Worm (Caenorhabditis elegans) whole organism, L2 larva: ENCODE data around the gene C08F1.12.
"Not testable (repeated sequence)": the region's sequence is repeated elsewhere in the genome, so short reads cannot be mapped to it uniquely, and the experiment has no call there.

ENCODE experiments used
- C34F6.9 ChIP-seq: fragments of 150-350 bp; optimal IDR thresholded peaks from 2 replicates; lab custom pipeline; 2014; ENCODE audit warnings: missing biosample characterization, missing genetic modification characterization
- F13H6.1 ChIP-seq: sonication (generic microtip); optimal IDR thresholded peaks from 2 replicates; lab custom pipeline; 2016; ENCODE audit warnings: missing genetic modification characterization, missing compliant biosample characterization
- Y55F3AM.14 ChIP-seq: fragments of 200-800 bp; sonication (Bioruptor generic); optimal IDR thresholded peaks from 2 replicates; lab custom pipeline; 2018; ENCODE audit warnings: mild to moderate bottlenecking, missing genetic modification characterization, missing compliant biosample characterization
- ZK546.5 ChIP-seq: sonication (generic microtip); optimal IDR thresholded peaks from 2 replicates; lab custom pipeline; 2017; ENCODE audit warnings: missing biosample characterization, missing genetic modification characterization
- alr-1 ChIP-seq: fragments of 150-350 bp; optimal IDR thresholded peaks from 2 replicates; lab custom pipeline; 2014; ENCODE audit warnings: missing biosample characterization, missing genetic modification characterization
- aly-2 ChIP-seq: fragments of 150-350 bp; optimal IDR thresholded peaks from 2 replicates; lab custom pipeline; 2014; ENCODE audit warnings: missing biosample characterization, missing genetic modification characterization
- ama-1 ChIP-seq: fragments of 150-350 bp; optimal IDR thresholded peaks from 2 replicates; lab custom pipeline; 2018; ENCODE audit warnings: inconsistent platforms
- ceh-16 ChIP-seq: fragments of 150-350 bp; optimal IDR thresholded peaks from 2 replicates; lab custom pipeline; 2014; ENCODE audit warnings: missing biosample characterization, missing genetic modification characterization
- ceh-82 ChIP-seq: fragments of 150-350 bp; optimal IDR thresholded peaks from 2 replicates; lab custom pipeline; 2014; ENCODE audit warnings: missing biosample characterization, missing genetic modification characterization
- crh-2 ChIP-seq: sonication (generic microtip); optimal IDR thresholded peaks from 2 replicates; lab custom pipeline; 2017; ENCODE audit warnings: missing biosample characterization, missing genetic modification characterization
- dmd-4 ChIP-seq: sonication (generic microtip); optimal IDR thresholded peaks from 2 replicates; lab custom pipeline; 2017; ENCODE audit warnings: missing biosample characterization, missing genetic modification characterization
- egl-27 ChIP-seq: sonication (generic microtip); optimal IDR thresholded peaks from 3 replicates; lab custom pipeline; 2017; ENCODE audit warnings: missing biosample characterization, missing genetic modification reagents, missing genetic modification characterization
- elt-3 ChIP-seq: sonication (generic microtip); optimal IDR thresholded peaks from 2 replicates; lab custom pipeline; 2017; ENCODE audit warnings: missing biosample characterization, missing genetic modification characterization
- fos-1 ChIP-seq: fragments of 150-350 bp; optimal IDR thresholded peaks from 2 replicates; lab custom pipeline; 2014; ENCODE audit warnings: missing biosample characterization, missing genetic modification characterization
- lin-11 ChIP-seq: fragments of 150-350 bp; sonication (generic microtip); optimal IDR thresholded peaks from 2 replicates; lab custom pipeline; 2014; ENCODE audit warnings: missing biosample characterization, missing genetic modification characterization, inconsistent platforms, mixed read lengths
- lin-13 ChIP-seq: fragments of 150-350 bp; optimal IDR thresholded peaks from 2 replicates; lab custom pipeline; 2014; ENCODE audit warnings: missing biosample characterization, missing genetic modification reagents, missing genetic modification characterization
- lin-39 ChIP-seq: fragments of 150-350 bp; optimal IDR thresholded peaks from 2 replicates; lab custom pipeline; 2014; ENCODE audit warnings: missing biosample characterization, missing genetic modification reagents, missing genetic modification characterization
- mab-5 ChIP-seq: fragments of 150-350 bp; optimal IDR thresholded peaks from 2 replicates; lab custom pipeline; 2014; ENCODE audit warnings: missing biosample characterization, missing genetic modification characterization
- mbf-1 ChIP-seq: sonication (generic microtip); optimal IDR thresholded peaks from 2 replicates; lab custom pipeline; 2017; ENCODE audit warnings: missing biosample characterization, missing genetic modification characterization
- mdl-1 ChIP-seq, 2 experiments: fragments of 150-350 bp in 1 of 2; sonication (generic microtip) in 1 of 2; optimal IDR thresholded peaks; 2 replicates each; lab custom pipeline; 2017; ENCODE audit warnings: missing biosample characterization in 2 of 2, missing genetic modification characterization in 2 of 2
- nhr-10 ChIP-seq: sonication (generic microtip); optimal IDR thresholded peaks from 2 replicates; lab custom pipeline; 2017; ENCODE audit warnings: missing biosample characterization, missing genetic modification characterization
- nhr-129 ChIP-seq: fragments of 150-350 bp; optimal IDR thresholded peaks from 2 replicates; lab custom pipeline; 2014; ENCODE audit warnings: missing biosample characterization, missing genetic modification characterization
- nhr-21 ChIP-seq: fragments of 150-350 bp; optimal IDR thresholded peaks from 2 replicates; lab custom pipeline; 2014; ENCODE audit warnings: missing biosample characterization, missing genetic modification characterization
- nhr-6 ChIP-seq: fragments of 150-350 bp; optimal IDR thresholded peaks from 2 replicates; lab custom pipeline; 2014; ENCODE audit warnings: missing biosample characterization, missing genetic modification characterization
- nhr-77 ChIP-seq: fragments of 150-350 bp; optimal IDR thresholded peaks from 2 replicates; lab custom pipeline; 2014; ENCODE audit warnings: missing biosample characterization, missing genetic modification characterization
- sem-4 ChIP-seq: fragments of 150-350 bp; optimal IDR thresholded peaks from 2 replicates; lab custom pipeline; 2014; ENCODE audit warnings: missing biosample characterization, missing genetic modification reagents, missing genetic modification characterization
- skn-1 ChIP-seq: sonication (generic microtip); optimal IDR thresholded peaks from 2 replicates; lab custom pipeline; 2017; ENCODE audit warnings: missing biosample characterization, missing genetic modification characterization
- sma-3 ChIP-seq: sonication (generic microtip); optimal IDR thresholded peaks from 2 replicates; lab custom pipeline; 2016; ENCODE audit warnings: missing genetic modification reagents, missing genetic modification characterization, missing compliant biosample characterization
- sma-9 ChIP-seq, 2 experiments: fragments of 150-350 bp in 1 of 2; sonication (generic microtip) in 1 of 2; optimal IDR thresholded peaks; 2 replicates each; lab custom pipeline; 2014 to 2016; ENCODE audit warnings: missing genetic modification characterization in 2 of 2, mild to moderate bottlenecking in 1 of 2, missing biosample characterization in 1 of 2, missing compliant biosample characterization in 1 of 2, missing genetic modification reagents in 1 of 2, moderate library complexity in 1 of 2
- snpc-4 ChIP-seq: fragments of 150-350 bp; optimal IDR thresholded peaks from 2 replicates; lab custom pipeline; 2014; ENCODE audit warnings: missing biosample characterization, missing genetic modification characterization
- unc-39 ChIP-seq: fragments of 150-350 bp; optimal IDR thresholded peaks from 2 replicates; lab custom pipeline; 2014; ENCODE audit warnings: missing biosample characterization, missing genetic modification characterization
- zag-1 ChIP-seq: fragments of 150-350 bp; optimal IDR thresholded peaks from 2 replicates; lab custom pipeline; 2014; ENCODE audit warnings: missing biosample characterization, missing genetic modification characterization
- ztf-4 ChIP-seq: fragments of 150-350 bp; optimal IDR thresholded peaks from 2 replicates; lab custom pipeline; 2014; ENCODE audit warnings: missing biosample characterization, missing genetic modification characterization

The C08F1.12 gene

ce11 chrII:1786209-1786608, 20.0 kb downstream of the C08F1.12 start, which contains the start of gene C08F1.10:
C08F1.10 (minus strand) TSS chrII:1786309.
- no peak for TF ChIP-seq mab-5
- no peak for TF ChIP-seq zag-1 (tag; lab: Kevin White, UChicago)
- no peak for TF ChIP-seq ceh-16 (tag; lab: Kevin White, UChicago)
- TF ChIP-seq nhr-21 = no peak
- TF ChIP-seq lin-11 (tag; lab: Kevin White, UChicago) = no peak
- TF ChIP-seq lin-39 (tag; lab: Kevin White, UChicago) = no peak
- no peak for TF ChIP-seq alr-1
- TF ChIP-seq ama-1 (lab: Kevin White, UChicago) = no peak
- no peak for TF ChIP-seq ZK546.5 (tag; lab: Kevin White, UChicago)
- no peak for TF ChIP-seq nhr-77 (tag; lab: Kevin White, UChicago)
- TF ChIP-seq sma-3 = no peak
- no peak for TF ChIP-seq nhr-6 (tag; lab: Kevin White, UChicago)
- TF ChIP-seq aly-2 (tag; lab: Kevin White, UChicago) = no peak
- no peak for TF ChIP-seq mdl-1 (tag; optimal IDR thresholded peaks at IDR 0.05; lab: Kevin White, UChicago)
- no peak for TF ChIP-seq F13H6.1 (tag; lab: Kevin White, UChicago)
- no peak for TF ChIP-seq snpc-4
- no peak for TF ChIP-seq C34F6.9 (tag; lab: Kevin White, UChicago)
- no peak for TF ChIP-seq crh-2 (tag; lab: Kevin White, UChicago)

- no peak for TF ChIP-seq sma-9 (GFP tag; optimal IDR thresholded peaks at IDR 0.05; lab: Kevin White, UChicago)
- TF ChIP-seq sma-9 (tag; optimal IDR thresholded peaks at IDR 0.05; lab: Kevin White, UChicago) = no peak
- TF ChIP-seq snpc-4 = no peak
- no peak for TF ChIP-seq lin-11 (tag; lab: Kevin White, UChicago)
- TF ChIP-seq nhr-6 (tag; lab: Kevin White, UChicago) = no peak
- no peak for TF ChIP-seq aly-2 (tag; lab: Kevin White, UChicago)
- no peak for TF ChIP-seq nhr-21
- no peak for TF ChIP-seq ztf-4 (tag; lab: Kevin White, UChicago)
- no peak for TF ChIP-seq lin-13
- no peak for TF ChIP-seq ZK546.5 (tag; lab: Kevin White, UChicago)
- TF ChIP-seq unc-39 (tag; lab: Kevin White, UChicago) = no peak
- no peak for TF ChIP-seq sem-4 (tag; lab: Kevin White, UChicago)
- TF ChIP-seq zag-1 (tag; lab: Kevin White, UChicago) = no peak
Measured at ce11 chrII:1784799-1785198, 21.5 kb downstream of the C08F1.12 start, which contains the start of gene C08F1.11. C08F1.11 (minus strand) TSS chrII:1784899.

- TF ChIP-seq ZK546.5 (tag; lab: Kevin White, UChicago) (no peak), ceh-16 (tag; lab: Kevin White, UChicago) (no peak), sem-4 (tag; lab: Kevin White, UChicago) (no peak), sma-3 (no peak), ama-1 (lab: Kevin White, UChicago) (no peak), nhr-10 (tag; lab: Kevin White, UChicago) (no peak)
Measured at ce11 chrII:1782474-1782873, 23.8 kb downstream of the C08F1.12 start, which contains the start of gene math-4. math-4 (minus strand) TSS chrII:1782574.

- not testable (repeated sequence) for TF ChIP-seq nhr-6 (tag; lab: Kevin White, UChicago); Y55F3AM.14 (GFP tag; lab: Kevin White, UChicago); nhr-129 (tag; lab: Kevin White, UChicago)
Measured at ce11 chrII:1775234-1775633, 31.0 kb downstream of the C08F1.12 start, which contains the start of gene F36H5.14. F36H5.14 (plus strand) TSS chrII:1775534.

DNA sequence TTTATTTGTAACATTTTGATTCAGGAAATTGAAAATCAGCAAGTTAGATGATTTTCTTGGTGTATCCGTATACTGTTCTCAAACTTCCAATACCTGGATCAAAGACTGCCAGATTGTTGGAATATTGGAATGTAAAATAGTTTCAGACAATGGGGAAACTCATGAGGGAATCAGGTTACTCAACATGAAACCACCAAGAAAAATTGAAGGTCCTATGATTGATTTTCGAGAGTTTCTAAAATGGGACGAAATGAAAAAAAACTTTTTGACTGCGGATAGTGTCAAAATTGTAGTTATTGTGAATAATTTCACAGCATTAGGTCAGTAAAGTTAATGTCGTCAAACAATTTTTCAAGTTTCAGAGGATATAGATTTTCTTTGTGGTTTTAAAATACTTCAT, 34.5 kb downstream of the C08F1.12 start, which contains the start of gene math-3:
math-3 (plus strand) TSS at position 301 of the 400 bp plus-strand sequence.
- TF ChIP-seq lin-11 (tag; lab: Kevin White, UChicago) (no peak), zag-1 (tag; lab: Kevin White, UChicago) (no peak), elt-3 (no peak), nhr-10 (tag; lab: Kevin White, UChicago) (no peak), alr-1 (no peak), ceh-82 (tag; lab: Kevin White, UChicago) (no peak), mab-5 (no peak), mbf-1 (tag; lab: Kevin White, UChicago) (no peak), Y55F3AM.14 (GFP tag; lab: Kevin White, UChicago) (no peak), sma-3 (no peak), dmd-4 (tag; lab: Kevin White, UChicago) (no peak), nhr-129 (tag; lab: Kevin White, UChicago) (no peak), fos-1 (no peak), skn-1 (no peak), egl-27 (no peak)
- TF ChIP-seq, all 48 proteins: peak for 0
